Fruit fly (Drosophila melanogaster) whole organism, adult: ENCODE results near the gene CG10341.

ENCODE experiments used
- CG11617 ChIP-seq: fragments of 200-800 bp; sonication (Bioruptor generic); optimal IDR thresholded peaks from 2 replicates; lab custom pipeline; 2017; ENCODE audit warnings: mild to moderate bottlenecking, missing biosample characterization, missing genetic modification reagents, missing genetic modification characterization
- CG14711 ChIP-seq: fragments of 200-800 bp; sonication (Bioruptor generic); optimal IDR thresholded peaks from 2 replicates; lab custom pipeline; 2018; ENCODE audit warnings: missing biosample characterization, mild to moderate bottlenecking, missing genetic modification characterization, moderate library complexity
- CG1620 ChIP-seq: fragments of 200-800 bp; sonication (Bioruptor generic); optimal IDR thresholded peaks from 2 replicates; lab custom pipeline; 2016; ENCODE audit warnings: missing biosample characterization, missing genetic modification characterization
- CG33017 ChIP-seq: fragments of 200-800 bp; sonication (Bioruptor generic); optimal IDR thresholded peaks from 2 replicates; lab custom pipeline; 2018; ENCODE audit warnings: missing biosample characterization, mild to moderate bottlenecking, missing genetic modification characterization, moderate library complexity
- CG7045 ChIP-seq: fragments of 200-800 bp; sonication (Bioruptor generic); optimal IDR thresholded peaks from 2 replicates; lab custom pipeline; 2017; ENCODE audit warnings: missing biosample characterization, mild to moderate bottlenecking, missing genetic modification characterization
- CG7101 ChIP-seq: fragments of 200-800 bp; sonication (Bioruptor generic); optimal IDR thresholded peaks from 2 replicates; lab custom pipeline; 2018; ENCODE audit warnings: missing biosample characterization, mild to moderate bottlenecking, missing genetic modification characterization, moderate library complexity
- Clk ChIP-seq: fragments of 200-800 bp; sonication (Bioruptor generic); optimal IDR thresholded peaks from 2 replicates; lab custom pipeline; 2017; ENCODE audit warnings: missing biosample characterization, missing genetic modification characterization
- Mnt ChIP-seq: fragments of 200-800 bp; sonication (Bioruptor generic); optimal IDR thresholded peaks from 2 replicates; lab custom pipeline; 2016; ENCODE audit warnings: missing biosample characterization, mild to moderate bottlenecking, missing genetic modification characterization
- bab1 ChIP-seq: fragments of 200-800 bp; sonication (Bioruptor generic); optimal IDR thresholded peaks from 3 replicates; lab custom pipeline; 2019; ENCODE audit warnings: missing biosample characterization, mild to moderate bottlenecking, missing genetic modification characterization, moderate library complexity
- cic ChIP-seq: fragments of 200-800 bp; sonication (Bioruptor generic); optimal IDR thresholded peaks from 2 replicates; lab custom pipeline; 2017; ENCODE audit warnings: missing biosample characterization, mild to moderate bottlenecking, missing genetic modification characterization, moderate library complexity
- cnc ChIP-seq, 2 experiments: fragments of >200 bp; optimal IDR thresholded peaks; 2 replicates each; lab custom pipeline; 2017
- kay ChIP-seq: fragments of 200-800 bp; sonication (Bioruptor generic); peaks from one replicate; lab custom pipeline; 2016; ENCODE audit warnings: missing biosample characterization, missing genetic modification characterization, borderline replicate concordance
- pad ChIP-seq: fragments of 200-800 bp; sonication (Bioruptor generic); optimal IDR thresholded peaks from 3 replicates; lab custom pipeline; 2017; ENCODE audit warnings: missing biosample characterization, missing genetic modification characterization, mild to moderate bottlenecking, moderate library complexity, missing genetic modification reagents
- toe ChIP-seq: fragments of 200-800 bp; sonication (Bioruptor generic); optimal IDR thresholded peaks from 2 replicates; lab custom pipeline; 2016; ENCODE audit warnings: missing biosample characterization, missing genetic modification characterization

DNA sequence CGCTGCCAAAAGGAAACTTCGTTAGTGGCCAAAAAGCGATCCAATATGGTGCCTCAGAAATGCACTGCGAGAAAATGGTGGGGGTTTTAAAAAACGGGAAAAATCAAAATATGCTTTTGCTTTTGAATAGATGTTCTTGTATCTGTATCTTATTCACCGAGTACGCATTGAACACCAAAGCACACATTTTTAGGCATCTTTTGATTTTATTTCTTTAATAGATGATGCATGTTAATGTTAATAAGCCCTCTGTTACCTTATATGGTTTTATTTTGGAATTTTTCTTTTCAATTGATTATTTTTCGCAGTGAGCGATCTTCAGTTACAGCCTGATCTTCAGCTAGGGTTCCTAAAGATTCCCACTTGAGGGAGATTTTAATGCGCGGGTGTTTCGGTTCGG lies 45.4 kb downstream of the CG10341 start:
- TF ChIP-seq toe (GFP tag; lab: Kevin White, UChicago) (no peak), CG1620 (GFP tag; lab: Kevin White, UChicago) (no peak), cnc (optimal IDR thresholded peaks at IDR 0.05; lab: Kevin White, UChicago) (no peak), Mnt (GFP tag; lab: Kevin White, UChicago) (no peak), kay (no peak), cic (GFP tag; lab: Kevin White, UChicago) (no peak), CG33017 (tag; lab: Kevin White, UChicago) (no peak), CG7101 (no peak), CG11617 (no peak), CG14711 (tag; lab: Kevin White, UChicago) (no peak), Clk (GFP tag; lab: Kevin White, UChicago) (no peak), bab1 (no peak), CG7045 (GFP tag; lab: Kevin White, UChicago) (no peak), pad (no peak)
